Fruit fly (Drosophila melanogaster): ENCODE data around the gene Pus1.

DNA sequence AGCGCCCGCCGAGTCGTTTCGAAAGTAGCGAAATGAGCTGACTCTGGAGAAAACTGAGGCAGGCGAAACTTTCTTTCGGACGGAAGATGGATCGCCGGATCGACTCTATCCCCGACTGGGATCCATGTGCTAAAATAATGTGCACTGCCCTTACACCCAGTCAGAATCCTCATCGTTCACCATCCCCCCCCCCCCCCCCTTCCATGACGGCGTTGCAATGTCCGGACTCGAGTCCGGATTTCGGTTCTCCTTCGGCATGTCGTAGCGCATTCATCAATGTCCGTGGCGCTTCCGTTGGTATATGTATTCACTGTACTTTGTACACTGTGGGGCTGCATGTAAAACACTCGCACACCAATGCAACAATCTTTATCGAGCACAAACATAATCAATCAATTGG lies 12.6 kb upstream of the Pus1 start:
- no peak for TF ChIP-seq CG8478 (optimal IDR thresholded peaks at IDR 0.05)
- TF ChIP-seq CTCF (optimal IDR thresholded peaks at IDR 0.05) = no peak
